Fruit fly (Drosophila melanogaster): ENCODE results near the gene Tango10.

Tango10 gene

DNA sequence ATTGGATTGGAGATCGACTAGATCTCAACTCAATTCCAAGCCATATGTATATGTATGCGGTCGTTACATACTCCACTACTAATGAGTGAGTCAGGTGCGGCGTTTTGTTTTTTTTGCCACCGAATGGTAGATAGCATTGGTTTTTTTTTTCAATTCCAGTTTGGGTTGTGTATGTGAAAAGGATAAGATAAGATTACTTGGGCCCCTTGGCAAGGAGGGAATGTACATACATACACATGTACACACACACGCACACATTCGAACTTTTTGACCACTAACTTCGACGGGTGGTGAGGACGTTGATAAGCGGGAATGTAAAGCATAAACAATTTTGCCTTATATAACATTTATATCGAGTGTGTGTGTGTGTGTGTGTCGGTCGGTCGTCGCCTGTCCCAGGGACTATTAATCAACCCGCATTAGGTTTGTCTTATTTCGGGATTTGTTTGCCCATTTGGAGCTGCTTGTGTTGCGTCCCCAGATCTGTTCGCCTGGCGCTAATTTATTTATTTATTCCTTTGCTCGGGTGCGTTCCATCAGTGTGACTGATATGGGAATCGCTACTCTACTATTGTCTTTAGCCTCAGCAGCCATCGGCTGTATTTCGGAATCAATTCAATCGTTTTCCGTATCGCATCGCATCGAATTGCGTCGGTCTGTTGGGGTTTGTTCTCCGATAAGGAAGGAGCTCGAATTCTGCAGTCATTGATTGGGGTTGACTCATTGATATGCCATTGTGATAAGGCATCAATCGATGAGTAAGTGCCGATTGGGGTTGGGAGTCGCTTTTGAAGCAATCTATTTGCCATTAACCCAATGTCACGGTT is 32.2 kb upstream of the Tango10 start (continued):
- TF ChIP-seq Sin3A (optimal IDR thresholded peaks at IDR 0.05) (no peak), CG12299 (tag; optimal IDR thresholded peaks at IDR 0.05) (no peak), CG9817 (tag; optimal IDR thresholded peaks at IDR 0.05) (no peak), cg (GFP tag; optimal IDR thresholded peaks at IDR 0.05) (peak; percentile 66), sqz (GFP tag; optimal IDR thresholded peaks at IDR 0.05) (peak; percentile 61), CG11504 (tag; optimal IDR thresholded peaks at IDR 0.05) (no peak), Lim3 (GFP tag; IDR thresholded peaks at IDR 0.05) (no peak), CG4328 (GFP tag; optimal IDR thresholded peaks at IDR 0.05) (no peak), sug (tag; optimal IDR thresholded peaks at IDR 0.05) (peak; percentile 67), org-1 (GFP tag; optimal IDR thresholded peaks at IDR 0.05) (no peak), GATAe (GFP tag; conservative IDR thresholded peaks at IDR 0.05) (peak; percentile 86), insv (GFP tag; optimal IDR thresholded peaks at IDR 0.05) (no peak), CG10543 (GFP tag; optimal IDR thresholded peaks at IDR 0.05) (peak; percentile 4), aop (GFP tag; IDR thresholded peaks at IDR 0.05) (no peak)

dm6 chrX:11689669-11690068 is 30.4 kb upstream of the Tango10 start:
- TF ChIP-seq CG1832 (GFP tag; optimal IDR thresholded peaks at IDR 0.05) (peak; percentile 53), CG10321 (GFP tag; IDR thresholded peaks at IDR 0.05) (peak; percentile 47; the same call in 1 of the 2 replicates), CG17568 (GFP tag; optimal IDR thresholded peaks at IDR 0.05) (no peak), Trl (optimal IDR thresholded peaks at IDR 0.05) (peak in 1 of 2 experiments; percentile 20), Trl (GFP tag; optimal IDR thresholded peaks at IDR 0.05) (no peak), tll (GFP tag; optimal IDR thresholded peaks at IDR 0.05) (peak in 1 of 2 experiments; percentile 6)

DNA sequence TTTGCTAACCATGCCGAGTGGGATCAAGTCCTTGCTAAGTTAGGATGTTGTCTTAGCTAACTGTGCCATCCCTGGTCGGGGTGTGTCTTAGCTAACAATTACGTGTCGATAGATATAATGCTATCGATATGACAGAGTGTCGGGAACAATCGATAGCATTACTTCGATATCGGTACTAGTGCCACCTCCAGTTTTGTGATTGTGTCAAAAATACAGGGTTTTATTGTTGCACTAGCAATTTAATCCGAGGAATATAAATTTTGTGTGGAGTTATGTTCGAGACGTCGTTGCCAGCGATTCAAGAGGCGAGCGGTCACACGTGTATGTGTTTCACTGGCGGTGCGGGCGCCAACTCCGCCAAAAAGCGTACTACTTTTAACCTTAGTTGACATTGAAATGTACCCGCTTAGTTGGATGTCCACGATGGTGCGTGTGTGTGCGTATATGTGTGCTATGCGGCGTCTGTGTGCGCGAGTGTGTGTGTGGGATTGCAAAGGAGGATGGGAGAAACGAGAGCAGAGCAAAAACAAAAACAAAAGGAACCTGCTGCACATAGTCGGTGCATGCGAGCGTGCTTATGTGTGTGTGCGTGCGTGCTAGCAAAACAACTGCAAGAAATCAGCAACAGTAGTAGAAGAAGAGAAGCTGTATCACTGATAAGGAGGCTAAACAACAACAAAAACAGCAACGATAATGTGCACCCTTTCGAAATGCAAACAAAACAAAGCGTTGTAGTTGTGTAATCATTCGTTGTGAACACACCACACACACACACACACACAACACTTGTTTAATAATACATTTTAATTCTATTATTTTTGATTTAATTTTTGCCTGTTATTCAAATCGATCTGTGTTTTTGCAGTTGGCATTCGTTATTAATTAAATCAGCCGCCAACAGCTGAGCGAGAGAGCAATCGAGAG is 24.8 kb upstream of the Tango10 start, which contains the start of gene PhKgamma:
PhKgamma (plus strand) TSS at position 179 of the 924 bp plus-strand sequence.
- TF ChIP-seq vnd (GFP tag; IDR thresholded peaks at IDR 0.05; ENCODE audit: partially characterized antibody) (peak; percentile 78), dan (GFP tag; IDR thresholded peaks at IDR 0.05) (no peak), tna (GFP tag; IDR thresholded peaks at IDR 0.05; ENCODE audit: partially characterized antibody) (peak; percentile 80), inv (GFP tag; IDR thresholded peaks at IDR 0.05; ENCODE audit: partially characterized antibody) (peak; percentile 90), Hey (tag; optimal IDR thresholded peaks at IDR 0.05) (no peak), sob (GFP tag; IDR thresholded peaks at IDR 0.05) (peak; percentile 32; the same call in 1 of the 2 replicates), CG6791 (GFP tag; IDR thresholded peaks at IDR 0.05; ENCODE audit: partially characterized antibody) (peak; percentile 96), pfk (GFP tag; optimal IDR thresholded peaks at IDR 0.05) (no peak), CG7928 (GFP tag; optimal IDR thresholded peaks at IDR 0.05) (peak; percentile 93), Asciz (GFP tag; optimal IDR thresholded peaks at IDR 0.05) (no peak), bsh (GFP tag; optimal IDR thresholded peaks at IDR 0.05) (peak; percentile 15 to 56), CG32532 (GFP tag; IDR thresholded peaks at IDR 0.05) (peak; percentile 41; the same call in 1 of the 2 replicates), Eip74EF (GFP tag; optimal IDR thresholded peaks at IDR 0.05) (peak in 1 of 2 experiments; percentile 6), Dip3 (GFP tag; optimal IDR thresholded peaks at IDR 0.05) (peak; percentile 8), CG33213 (GFP tag; optimal IDR thresholded peaks at IDR 0.05) (peak; percentile 73), Opbp (GFP tag; IDR thresholded peaks at IDR 0.05; ENCODE audit: partially characterized antibody) (peak; percentile 96), zen (tag; optimal IDR thresholded peaks at IDR 0.05) (peak; percentile 79), Aef1 (GFP tag; IDR thresholded peaks at IDR 0.05) (no peak), CG17912 (GFP tag; optimal IDR thresholded peaks at IDR 0.05) (peak; percentile 45), Doc3 (GFP tag; IDR thresholded peaks at IDR 0.05; ENCODE audit: partially characterized antibody) (peak; percentile 81), z (GFP tag; IDR thresholded peaks at IDR 0.05) (no peak), CG15601 (tag; optimal IDR thresholded peaks at IDR 0.05) (peak; percentile 63), knrl (GFP tag; IDR thresholded peaks at IDR 0.05; ENCODE audit: partially characterized antibody) (peak; percentile 89)
